Fruit fly (Drosophila melanogaster) Kc167 (cell line): Measurements from ENCODE around the gene ab.

ENCODE experiments used
- Myc ChIP-seq: fragments of >200 bp; optimal IDR thresholded peaks from 2 replicates; lab custom pipeline; 2017; ENCODE audit warnings: missing external identifiers
- Sin3A ChIP-seq: fragments of >200 bp; optimal IDR thresholded peaks from 2 replicates; lab custom pipeline; 2018; ENCODE audit warnings: missing external identifiers
- h ChIP-seq: fragments of >200 bp; optimal IDR thresholded peaks from 3 replicates; lab custom pipeline; 2018; ENCODE audit warnings: missing external identifiers
- insv ChIP-seq: fragments of >200 bp; optimal IDR thresholded peaks from 3 replicates; lab custom pipeline; 2018; ENCODE audit warnings: missing external identifiers
- psq ChIP-seq: fragments of >200 bp; optimal IDR thresholded peaks from 2 replicates; lab custom pipeline; 2017; ENCODE audit warnings: missing external identifiers
- ttk ChIP-seq: sonication (Bioruptor generic); optimal IDR thresholded peaks from 2 replicates; lab custom pipeline; 2017; ENCODE audit warnings: missing external identifiers

- no peak for TF ChIP-seq h (lab: Kevin White, UChicago)
- no peak for TF ChIP-seq psq (lab: Kevin White, UChicago)
- TF ChIP-seq Myc (lab: Kevin White, UChicago) = no peak
- no peak for TF ChIP-seq insv (lab: Kevin White, UChicago)
- no peak for TF ChIP-seq Sin3A (lab: Kevin White, UChicago)
- no peak for TF ChIP-seq ttk (lab: Kevin White, UChicago)
Measured at dm6 chr2L:11296483-11296882, 86.0 kb downstream of the ab start.
